Worm (Caenorhabditis elegans) whole organism, L1 larva: ENCODE measurements around the gene K08F4.3.

Experiments used
- C16A3.4 ChIP-seq: fragments of 150-350 bp; optimal IDR thresholded peaks from 2 replicates; lab custom pipeline; 2014; ENCODE audit warnings: missing biosample characterization, missing genetic modification characterization
- Y116A8C.19 ChIP-seq: sonication (generic microtip); optimal IDR thresholded peaks from 2 replicates; lab custom pipeline; 2016; ENCODE audit warnings: missing compliant biosample characterization, missing genetic modification characterization, borderline replicate concordance
- aha-1 ChIP-seq: fragments of 150-350 bp; optimal IDR thresholded peaks from 2 replicates; lab custom pipeline; 2014; ENCODE audit warnings: missing biosample characterization, missing genetic modification characterization
- aly-2 ChIP-seq: fragments of 150-350 bp; optimal IDR thresholded peaks from 2 replicates; lab custom pipeline; 2014; ENCODE audit warnings: missing biosample characterization, missing genetic modification characterization
- blmp-1 ChIP-seq: fragments of 150-350 bp; optimal IDR thresholded peaks from 2 replicates; lab custom pipeline; 2014; ENCODE audit warnings: missing biosample characterization, missing genetic modification characterization
- ceh-63 ChIP-seq: fragments of 200-800 bp; sonication (Bioruptor generic); optimal IDR thresholded peaks from 2 replicates; lab custom pipeline; 2018; ENCODE audit warnings: mild to moderate bottlenecking, missing genetic modification characterization, missing compliant biosample characterization
- ceh-8 ChIP-seq: fragments of 200-800 bp; sonication (Bioruptor generic); optimal IDR thresholded peaks from 2 replicates; lab custom pipeline; 2018; ENCODE audit warnings: mild to moderate bottlenecking, missing genetic modification characterization, moderate library complexity, missing compliant biosample characterization
- ceh-90 ChIP-seq: sonication (generic microtip); optimal IDR thresholded peaks from 2 replicates; lab custom pipeline; 2016; ENCODE audit warnings: missing genetic modification characterization, missing compliant biosample characterization
- ces-1 ChIP-seq: fragments of 150-350 bp; optimal IDR thresholded peaks from 2 replicates; lab custom pipeline; 2014; ENCODE audit warnings: missing biosample characterization, missing genetic modification reagents, missing genetic modification characterization
- dsc-1 ChIP-seq: sonication (generic microtip); optimal IDR thresholded peaks from 2 replicates; lab custom pipeline; 2016; ENCODE audit warnings: mild to moderate bottlenecking, missing genetic modification characterization, missing compliant biosample characterization
- efl-1 ChIP-seq, 4 experiments: fragments of 150-350 bp; optimal IDR thresholded peaks in 3 of 4; peaks in 1 of 4; 1 replicate in 1 of 4; 2 replicates in 3 of 4; lab custom pipeline; 2014; ENCODE audit warnings: missing biosample characterization in 2 of 4, missing genetic modification characterization in 2 of 4, missing genetic modification reagents in 2 of 4
- efl-3 ChIP-seq: fragments of 200-800 bp; sonication (Bioruptor generic); optimal IDR thresholded peaks from 2 replicates; lab custom pipeline; 2018; ENCODE audit warnings: mild to moderate bottlenecking, missing genetic modification characterization, missing compliant biosample characterization
- egl-13 ChIP-seq: sonication (generic microtip); optimal IDR thresholded peaks from 2 replicates; lab custom pipeline; 2016; ENCODE audit warnings: missing genotype, missing genetic modification reagents, missing genetic modification characterization, missing compliant biosample characterization
- elt-2 ChIP-seq: sonication (generic microtip); optimal IDR thresholded peaks from 2 replicates; lab custom pipeline; 2016; ENCODE audit warnings: missing genetic modification characterization, mild to moderate bottlenecking, inconsistent platforms, missing compliant biosample characterization, missing genetic modification reagents
- fkh-10 ChIP-seq: sonication (generic microtip); optimal IDR thresholded peaks from 2 replicates; lab custom pipeline; 2017; ENCODE audit warnings: missing biosample characterization, missing genetic modification reagents, missing genetic modification characterization
- fkh-4 ChIP-seq: sonication (generic microtip); optimal IDR thresholded peaks from 2 replicates; lab custom pipeline; 2016; ENCODE audit warnings: missing compliant biosample characterization, missing genetic modification characterization, borderline replicate concordance
- fkh-8 ChIP-seq: sonication (generic microtip); optimal IDR thresholded peaks from 2 replicates; lab custom pipeline; 2016; ENCODE audit warnings: mild to moderate bottlenecking, missing genetic modification characterization, missing compliant biosample characterization
- fos-1 ChIP-seq: fragments of 150-350 bp; optimal IDR thresholded peaks from 2 replicates; lab custom pipeline; 2014; ENCODE audit warnings: missing biosample characterization, missing genetic modification characterization
- irx-1 ChIP-seq: sonication (generic microtip); optimal IDR thresholded peaks from 2 replicates; lab custom pipeline; 2016; ENCODE audit warnings: missing genetic modification characterization, missing compliant biosample characterization
- jun-1 ChIP-seq: fragments of 150-350 bp; optimal IDR thresholded peaks from 2 replicates; lab custom pipeline; 2014; ENCODE audit warnings: missing biosample characterization, missing genetic modification reagents, missing genetic modification characterization
- lin-13 ChIP-seq: fragments of 150-350 bp; optimal IDR thresholded peaks from 2 replicates; lab custom pipeline; 2014; ENCODE audit warnings: missing biosample characterization, missing genetic modification reagents, missing genetic modification characterization
- lin-14 ChIP-seq: fragments of 200-800 bp; sonication (Bioruptor generic); optimal IDR thresholded peaks from 2 replicates; lab custom pipeline; 2018; ENCODE audit warnings: mild to moderate bottlenecking, missing genetic modification characterization, moderate library complexity, missing compliant biosample characterization
- lin-39 ChIP-seq: fragments of 150-350 bp; optimal IDR thresholded peaks from 2 replicates; lab custom pipeline; 2014; ENCODE audit warnings: missing biosample characterization, missing genetic modification reagents, missing genetic modification characterization
- lir-3 ChIP-seq: sonication (generic microtip); optimal IDR thresholded peaks from 2 replicates; lab custom pipeline; 2016; ENCODE audit warnings: mild to moderate bottlenecking, missing genetic modification characterization, moderate library complexity, missing compliant biosample characterization; ENCODE audit not compliant: poor library complexity
- lsy-2 ChIP-seq, 2 experiments: fragments of 150-350 bp; optimal IDR thresholded peaks; 2 replicates each; lab custom pipeline; 2014; ENCODE audit warnings: missing biosample characterization in 2 of 2, missing genetic modification characterization in 2 of 2
- mab-9 ChIP-seq: fragments of 200-800 bp; sonication (Bioruptor generic); IDR thresholded peaks from 2 replicates; pipeline ENCODE4 v1.3.6; 2022; ENCODE audit warnings: missing genetic modification reagents, missing genetic modification characterization, missing compliant biosample characterization
- mdl-1 ChIP-seq, 2 experiments: fragments of 150-350 bp; optimal IDR thresholded peaks; 2 replicates each; lab custom pipeline; 2014 to 2017; ENCODE audit warnings: missing biosample characterization in 2 of 2, missing genetic modification characterization in 2 of 2, inconsistent platforms in 1 of 2
- mep-1 ChIP-seq: fragments of 150-350 bp; optimal IDR thresholded peaks from 2 replicates; lab custom pipeline; 2014; ENCODE audit warnings: missing biosample characterization, missing genetic modification characterization
- nhr-11 ChIP-seq: fragments of 150-350 bp; optimal IDR thresholded peaks from 2 replicates; lab custom pipeline; 2014; ENCODE audit warnings: missing biosample characterization, missing genetic modification characterization
- nhr-19 ChIP-seq: fragments of 200-800 bp; sonication (Bioruptor generic); conservative IDR thresholded peaks from 2 replicates; pipeline ENCODE4 v1.3.6; 2022; ENCODE audit warnings: missing genetic modification characterization, missing compliant biosample characterization
- nhr-20 ChIP-seq: sonication (generic microtip); optimal IDR thresholded peaks from 2 replicates; lab custom pipeline; 2016; ENCODE audit warnings: mild to moderate bottlenecking, missing genetic modification characterization, missing compliant biosample characterization
- nhr-237 ChIP-seq: fragments of 150-350 bp; optimal IDR thresholded peaks from 2 replicates; lab custom pipeline; 2014; ENCODE audit warnings: missing biosample characterization, missing genetic modification characterization
- nhr-28 ChIP-seq: fragments of 150-350 bp; optimal IDR thresholded peaks from 2 replicates; lab custom pipeline; 2014; ENCODE audit warnings: missing biosample characterization, missing genetic modification characterization
- nhr-47 ChIP-seq: sonication (generic microtip); optimal IDR thresholded peaks from 2 replicates; lab custom pipeline; 2016; ENCODE audit warnings: mild to moderate bottlenecking, missing genetic modification characterization, moderate library complexity, missing compliant biosample characterization
- nhr-71 ChIP-seq: sonication (generic microtip); optimal IDR thresholded peaks from 2 replicates; lab custom pipeline; 2016; ENCODE audit warnings: mild to moderate bottlenecking, missing genetic modification characterization, moderate library complexity, missing compliant biosample characterization
- nhr-76 ChIP-seq: sonication (generic microtip); optimal IDR thresholded peaks from 2 replicates; lab custom pipeline; 2017; ENCODE audit warnings: missing biosample characterization, missing genetic modification characterization
- nhr-77 ChIP-seq: fragments of 150-350 bp; optimal IDR thresholded peaks from 2 replicates; lab custom pipeline; 2014; ENCODE audit warnings: missing biosample characterization, missing genetic modification characterization
- nhr-84 ChIP-seq: sonication (generic microtip); optimal IDR thresholded peaks from 2 replicates; lab custom pipeline; 2017; ENCODE audit warnings: missing biosample characterization, missing genetic modification characterization
- nhr-85 ChIP-seq: sonication (generic microtip); peaks from one replicate; lab custom pipeline; 2016; ENCODE audit warnings: missing genetic modification characterization, inconsistent platforms, missing compliant biosample characterization
- pqm-1 ChIP-seq: sonication (generic microtip); optimal IDR thresholded peaks from 3 replicates; lab custom pipeline; 2017; ENCODE audit warnings: missing biosample characterization, missing genetic modification characterization
- rnt-1 ChIP-seq: sonication (generic microtip); optimal IDR thresholded peaks from 2 replicates; lab custom pipeline; 2016; ENCODE audit warnings: mild to moderate bottlenecking, missing genetic modification characterization, moderate library complexity, missing compliant biosample characterization
- snpc-4 ChIP-seq: fragments of 150-350 bp; optimal IDR thresholded peaks from 2 replicates; lab custom pipeline; 2014; ENCODE audit warnings: missing biosample characterization, missing genetic modification characterization
- sox-4 ChIP-seq: sonication (generic microtip); optimal IDR thresholded peaks from 2 replicates; lab custom pipeline; 2016; ENCODE audit warnings: missing genetic modification characterization, missing compliant biosample characterization
- sptf-1 ChIP-seq: fragments of 150-350 bp; optimal IDR thresholded peaks from 2 replicates; lab custom pipeline; 2014; ENCODE audit warnings: missing biosample characterization, missing genetic modification characterization
- sup-37 ChIP-seq: fragments of 200-800 bp; sonication (Bioruptor generic); optimal IDR thresholded peaks from 2 replicates; lab custom pipeline; 2018; ENCODE audit warnings: mild to moderate bottlenecking, missing genetic modification characterization, missing compliant biosample characterization
- tlp-1 ChIP-seq: fragments of 150-350 bp; optimal IDR thresholded peaks from 2 replicates; lab custom pipeline; 2014; ENCODE audit warnings: missing biosample characterization, missing genetic modification characterization
- unc-30 ChIP-seq: sonication (generic microtip); optimal IDR thresholded peaks from 2 replicates; lab custom pipeline; 2017; ENCODE audit warnings: missing biosample characterization, missing genetic modification characterization
- unc-62 ChIP-seq: fragments of 150-350 bp; optimal IDR thresholded peaks from 2 replicates; lab custom pipeline; 2014; ENCODE audit warnings: missing biosample characterization, missing genetic modification reagents, missing genetic modification characterization
- unc-86 ChIP-seq: sonication (generic microtip); optimal IDR thresholded peaks from 2 replicates; lab custom pipeline; 2016; ENCODE audit warnings: missing genetic modification characterization, missing compliant biosample characterization
- vab-15 ChIP-seq: sonication (generic microtip); optimal IDR thresholded peaks from 2 replicates; lab custom pipeline; 2017; ENCODE audit warnings: missing genotype, mild to moderate bottlenecking, missing genetic modification characterization, missing compliant biosample characterization
- xbp-1 ChIP-seq: sonication (generic microtip); optimal IDR thresholded peaks from 2 replicates; lab custom pipeline; 2016; ENCODE audit warnings: missing genetic modification characterization, missing compliant biosample characterization
- zag-1 ChIP-seq: fragments of 150-350 bp; optimal IDR thresholded peaks from 2 replicates; lab custom pipeline; 2014; ENCODE audit warnings: missing biosample characterization, missing genetic modification characterization
- ztf-11 ChIP-seq, 2 experiments: sonication (generic microtip); optimal IDR thresholded peaks; 2 replicates each; lab custom pipeline; 2016 to 2017; ENCODE audit warnings: missing genetic modification characterization in 2 of 2, missing biosample characterization in 1 of 2, missing compliant biosample characterization in 1 of 2
- ztf-4 ChIP-seq: fragments of 150-350 bp; optimal IDR thresholded peaks from 2 replicates; lab custom pipeline; 2014; ENCODE audit warnings: missing biosample characterization, missing genetic modification characterization

The K08F4.3 gene

DNA sequence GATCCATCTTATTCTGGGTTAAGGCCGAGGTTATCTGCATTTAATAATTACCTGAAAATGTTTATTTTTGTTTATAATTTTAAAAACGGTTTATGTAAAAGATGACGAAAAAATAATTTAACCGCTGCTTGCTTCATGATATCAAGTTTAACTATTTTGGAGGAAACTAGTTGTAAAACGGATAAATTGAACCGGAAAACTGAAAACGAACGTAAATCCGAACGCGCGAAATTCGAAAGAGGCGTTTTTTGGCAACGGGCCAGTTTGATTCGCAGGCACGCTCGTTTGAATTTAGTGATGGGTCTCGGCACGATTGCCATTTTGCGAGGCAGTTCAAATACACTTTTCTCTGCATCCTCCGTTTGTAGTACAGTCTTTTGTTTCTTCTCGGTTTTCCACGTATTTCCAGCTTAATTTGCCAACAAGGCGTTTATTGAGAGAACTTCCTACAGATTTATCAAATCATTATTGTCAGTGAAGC lies at the start of gene K08F4.3, which contains the start of gene gtbp-1:
K08F4.3 (plus strand) TSS at position 352 of the 481 bp plus-strand sequence.
gtbp-1 (minus strand) TSS at position 51 of the 481 bp plus-strand sequence.
- TF ChIP-seq nhr-11 (tag; lab: Kevin White, UChicago): no peak
- TF ChIP-seq unc-86 (tag; lab: Kevin White, UChicago): peak; percentile 24
- no peak for TF ChIP-seq aly-2 (tag; lab: Kevin White, UChicago)
- TF ChIP-seq irx-1 (tag; lab: Kevin White, UChicago): peak; percentile 10
- TF ChIP-seq unc-30 (tag; lab: Kevin White, UChicago): no peak
- TF ChIP-seq rnt-1 (tag; lab: Kevin White, UChicago): peak; percentile 76
- TF ChIP-seq ceh-63 (GFP tag; lab: Kevin White, UChicago): no peak
- TF ChIP-seq lin-39: no peak
- peak; percentile 85 for TF ChIP-seq mep-1
- peak; percentile 75 for TF ChIP-seq C16A3.4 (tag; lab: Kevin White, UChicago)
- TF ChIP-seq lir-3 (tag; lab: Kevin White, UChicago): no peak
- no peak for TF ChIP-seq mab-9 (GFP tag; lab: Robert Waterston, UW)
- TF ChIP-seq ceh-8 (GFP tag; lab: Kevin White, UChicago): no peak
- TF ChIP-seq unc-62 (GFP tag; lab: Kevin White, UChicago): no peak
- TF ChIP-seq fkh-10 (GFP tag; lab: Kevin White, UChicago): no peak
- peak; percentile 53 for TF ChIP-seq jun-1
- TF ChIP-seq nhr-28 (tag; lab: Kevin White, UChicago): no peak
- peak; percentile 61 for TF ChIP-seq nhr-19 (GFP tag; lab: Robert Waterston, UW)
- no peak for TF ChIP-seq ces-1 (GFP tag; lab: Kevin White, UChicago)
- peak; percentile 53 for TF ChIP-seq blmp-1 (tag; lab: Kevin White, UChicago)
- peak; percentile 65 for TF ChIP-seq fkh-8
- TF ChIP-seq nhr-76 (tag; lab: Kevin White, UChicago): no peak
- peak; percentile 85 for TF ChIP-seq nhr-85 (tag; lab: Kevin White, UChicago)
- no peak for TF ChIP-seq ztf-11 (tag; optimal IDR thresholded peaks at IDR 0.05; lab: Kevin White, UChicago)
- TF ChIP-seq efl-1 (optimal IDR thresholded peaks at IDR 0.05; lab: Kevin White, UChicago): peak; percentile 83 to 95
- TF ChIP-seq efl-1 (GFP tag; optimal IDR thresholded peaks at IDR 0.05 in 1 of 2; lab: Kevin White, UChicago): peak; percentile 94 to 99
- TF ChIP-seq fos-1 (tag; lab: Kevin White, UChicago): peak; percentile 47
- peak; percentile 54 for TF ChIP-seq snpc-4
- peak; percentile 47 for TF ChIP-seq pqm-1 (tag; lab: Kevin White, UChicago)
- no peak for TF ChIP-seq elt-2 (tag; lab: Kevin White, UChicago)
- TF ChIP-seq sox-4 (tag; lab: Kevin White, UChicago): no peak
- TF ChIP-seq ceh-90: no peak
- no peak for TF ChIP-seq ztf-4 (tag; lab: Kevin White, UChicago)
- TF ChIP-seq nhr-47 (tag; lab: Kevin White, UChicago): peak; percentile 74
- no peak for TF ChIP-seq nhr-237 (tag; lab: Kevin White, UChicago)
- peak; percentile 79 to 95 for TF ChIP-seq lsy-2 (tag; optimal IDR thresholded peaks at IDR 0.05; lab: Kevin White, UChicago)
- peak; percentile 68 for TF ChIP-seq nhr-20 (tag; lab: Kevin White, UChicago)
- TF ChIP-seq Y116A8C.19 (tag; lab: Kevin White, UChicago): no peak
- TF ChIP-seq zag-1 (tag; lab: Kevin White, UChicago): no peak
- TF ChIP-seq sptf-1: no peak
- no peak for TF ChIP-seq aha-1 (tag; lab: Kevin White, UChicago)
- TF ChIP-seq fkh-4 (tag; lab: Kevin White, UChicago): no peak
- TF ChIP-seq nhr-77 (tag; lab: Kevin White, UChicago): peak; percentile 78
- no peak for TF ChIP-seq sup-37 (GFP tag; lab: Kevin White, UChicago)
- TF ChIP-seq vab-15 (tag; lab: Kevin White, UChicago): peak; percentile 23
- no peak for TF ChIP-seq tlp-1 (tag; lab: Kevin White, UChicago)
- TF ChIP-seq xbp-1: peak; percentile 67
- no peak for TF ChIP-seq egl-13
- no peak for TF ChIP-seq nhr-84 (tag; lab: Kevin White, UChicago)
- no peak for TF ChIP-seq efl-3 (GFP tag; lab: Kevin White, UChicago)
- TF ChIP-seq mdl-1 (tag; optimal IDR thresholded peaks at IDR 0.05; lab: Kevin White, UChicago): peak in 1 of 2 experiments; percentile 66
- no peak for TF ChIP-seq lin-14
- peak; percentile 37 for TF ChIP-seq dsc-1 (tag; lab: Kevin White, UChicago)
- TF ChIP-seq lin-13: peak; percentile 68
- peak; percentile 78 for TF ChIP-seq nhr-71 (tag; lab: Kevin White, UChicago)
